Worm (Caenorhabditis elegans) whole organism, midembryonic: ENCODE results near the gene vhl-1.

Experiments
- flt-1 ChIP-seq: fragments of 200-800 bp; sonication (Bioruptor generic); IDR thresholded peaks from 2 replicates; pipeline ENCODE4 v1.3.6; 2022; ENCODE audit warnings: missing genetic modification characterization, missing compliant biosample characterization
- ref-1 ChIP-seq: fragments of 200-800 bp; sonication (Bioruptor generic); conservative IDR thresholded peaks from 2 replicates; pipeline ENCODE4 v1.3.6; 2022; ENCODE audit warnings: missing genetic modification reagents, missing genetic modification characterization, missing compliant biosample characterization

DNA sequence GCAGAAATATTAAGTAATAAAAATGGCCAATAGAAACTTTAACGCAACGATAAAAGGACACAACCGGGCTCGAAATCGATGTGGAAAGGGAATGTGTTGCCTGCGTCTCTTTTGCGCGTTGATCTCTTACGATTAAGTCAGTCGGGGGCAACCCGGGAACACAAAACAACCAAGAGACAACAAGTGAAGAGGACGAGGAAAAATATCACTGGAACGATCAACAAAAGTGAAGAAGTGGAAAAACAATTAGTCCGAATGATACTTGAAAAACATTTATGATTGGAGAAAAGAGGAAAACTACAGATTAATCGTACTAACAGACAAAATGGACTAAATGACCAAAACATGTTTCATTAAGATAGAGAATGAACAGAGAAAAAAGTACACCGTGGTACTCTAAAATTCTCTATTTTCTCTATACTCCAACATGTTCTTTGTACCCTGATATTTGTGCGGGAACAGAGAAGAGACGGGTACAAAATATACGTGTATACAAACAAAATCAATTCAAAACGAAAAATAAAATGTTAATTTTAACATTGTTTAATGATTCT, 3.2 kb downstream of the vhl-1 start, which contains the start of gene F08G12.5:
- TF ChIP-seq flt-1 (GFP tag; lab: Robert Waterston, UW) (no peak), ref-1 (GFP tag; lab: Robert Waterston, UW) (no peak)
